Fruit fly (Drosophila melanogaster): ENCODE results near the gene ATP7.

The ATP7 gene

dm6 chrX:11882447-11882846, 27.6 kb downstream of the ATP7 start:
- TF ChIP-seq CG8478 (optimal IDR thresholded peaks at IDR 0.05): no peak
- no peak for TF ChIP-seq usp (GFP tag; optimal IDR thresholded peaks at IDR 0.05)
- TF ChIP-seq pan (optimal IDR thresholded peaks at IDR 0.05): no peak
- no peak for TF ChIP-seq EcR (GFP tag; optimal IDR thresholded peaks at IDR 0.05)
- TF ChIP-seq psq (optimal IDR thresholded peaks at IDR 0.05): no peak
- TF ChIP-seq Dll (optimal IDR thresholded peaks at IDR 0.05): no peak

dm6 chrX:11884134-11884533, 29.3 kb downstream of the ATP7 start:
- TF ChIP-seq psq (optimal IDR thresholded peaks at IDR 0.05) (no peak), Dll (optimal IDR thresholded peaks at IDR 0.05) (no peak), CG8478 (optimal IDR thresholded peaks at IDR 0.05) (no peak), pan (optimal IDR thresholded peaks at IDR 0.05) (no peak), EcR (GFP tag; optimal IDR thresholded peaks at IDR 0.05) (no peak), usp (GFP tag; optimal IDR thresholded peaks at IDR 0.05) (no peak)

- TF ChIP-seq usp (GFP tag; optimal IDR thresholded peaks at IDR 0.05): no peak
- no peak for TF ChIP-seq Dll (optimal IDR thresholded peaks at IDR 0.05)
- no peak for TF ChIP-seq psq (optimal IDR thresholded peaks at IDR 0.05)
- no peak for TF ChIP-seq pan (optimal IDR thresholded peaks at IDR 0.05)
- no peak for TF ChIP-seq CG8478 (optimal IDR thresholded peaks at IDR 0.05)
- no peak for TF ChIP-seq EcR (GFP tag; optimal IDR thresholded peaks at IDR 0.05)
These were observed 30.5 kb downstream of the ATP7 start for dm6 chrX:11885356-11885755.

dm6 chrX:11886976-11887375, 32.2 kb downstream of the ATP7 start, which contains the start of the genes CG10353 and SelG:
TSS of gene CG10353 (minus strand) at chrX:11887162.
TSS of gene SelG (plus strand) at chrX:11887284.
- TF ChIP-seq CG8478 (optimal IDR thresholded peaks at IDR 0.05): no peak
- no peak for TF ChIP-seq Dll (optimal IDR thresholded peaks at IDR 0.05)
- TF ChIP-seq EcR (GFP tag; optimal IDR thresholded peaks at IDR 0.05): no peak
- no peak for TF ChIP-seq usp (GFP tag; optimal IDR thresholded peaks at IDR 0.05)
- no peak for TF ChIP-seq pan (optimal IDR thresholded peaks at IDR 0.05)
- no peak for TF ChIP-seq psq (optimal IDR thresholded peaks at IDR 0.05)

dm6 chrX:11888142-11888541, 33.3 kb downstream of the ATP7 start, which contains the start of gene CG1840:
TSS of gene CG1840 (plus strand) at chrX:11888352.
- TF ChIP-seq pan (optimal IDR thresholded peaks at IDR 0.05) (no peak), CG8478 (optimal IDR thresholded peaks at IDR 0.05) (no peak), EcR (GFP tag; optimal IDR thresholded peaks at IDR 0.05) (no peak)

dm6 chrX:11891682-11892179, 36.9 kb downstream of the ATP7 start, which contains the start of gene sicily:
TSS of gene sicily (plus strand) at chrX:11891732.
- TF ChIP-seq usp (GFP tag; optimal IDR thresholded peaks at IDR 0.05) (no peak), Dll (optimal IDR thresholded peaks at IDR 0.05) (no peak), pan (optimal IDR thresholded peaks at IDR 0.05) (no peak), EcR (GFP tag; optimal IDR thresholded peaks at IDR 0.05) (no peak), CG8478 (optimal IDR thresholded peaks at IDR 0.05) (no peak), psq (optimal IDR thresholded peaks at IDR 0.05) (no peak)

- TF ChIP-seq CG8478 (optimal IDR thresholded peaks at IDR 0.05) (no peak), psq (optimal IDR thresholded peaks at IDR 0.05) (no peak), EcR (GFP tag; optimal IDR thresholded peaks at IDR 0.05) (no peak), Dll (optimal IDR thresholded peaks at IDR 0.05) (no peak), usp (GFP tag; optimal IDR thresholded peaks at IDR 0.05) (no peak), pan (optimal IDR thresholded peaks at IDR 0.05) (no peak)
These were observed 38.8 kb downstream of the ATP7 start, which contains the start of gene wisp for dm6 chrX:11893643-11894042. TSS of gene wisp (plus strand) at chrX:11893943.

dm6 chrX:11894198-11894597, 39.4 kb downstream of the ATP7 start:
- TF ChIP-seq EcR (GFP tag; optimal IDR thresholded peaks at IDR 0.05): no peak
- TF ChIP-seq pan (optimal IDR thresholded peaks at IDR 0.05): no peak
- no peak for TF ChIP-seq usp (GFP tag; optimal IDR thresholded peaks at IDR 0.05)
- no peak for TF ChIP-seq CG8478 (optimal IDR thresholded peaks at IDR 0.05)
- no peak for TF ChIP-seq Dll (optimal IDR thresholded peaks at IDR 0.05)
- no peak for TF ChIP-seq psq (optimal IDR thresholded peaks at IDR 0.05)

- no peak for TF ChIP-seq pan (optimal IDR thresholded peaks at IDR 0.05)
- TF ChIP-seq CG8478 (optimal IDR thresholded peaks at IDR 0.05): no peak
- TF ChIP-seq EcR (GFP tag; optimal IDR thresholded peaks at IDR 0.05): no peak
- TF ChIP-seq psq (optimal IDR thresholded peaks at IDR 0.05): no peak
- no peak for TF ChIP-seq Dll (optimal IDR thresholded peaks at IDR 0.05)
- TF ChIP-seq usp (GFP tag; optimal IDR thresholded peaks at IDR 0.05): no peak
These were observed 40.3 kb downstream of the ATP7 start for dm6 chrX:11895141-11895540.

dm6 chrX:11905144-11905543, 50.3 kb downstream of the ATP7 start, which contains the start of gene Upf1:
TSS of gene Upf1 (minus strand) at chrX:11905371.
- TF ChIP-seq psq (optimal IDR thresholded peaks at IDR 0.05): no peak
- no peak for TF ChIP-seq CG8478 (optimal IDR thresholded peaks at IDR 0.05)
- no peak for TF ChIP-seq pan (optimal IDR thresholded peaks at IDR 0.05)
- no peak for TF ChIP-seq usp (GFP tag; optimal IDR thresholded peaks at IDR 0.05)
- TF ChIP-seq Dll (optimal IDR thresholded peaks at IDR 0.05): no peak
- no peak for TF ChIP-seq EcR (GFP tag; optimal IDR thresholded peaks at IDR 0.05)

dm6 chrX:11906818-11907281, 52.0 kb downstream of the ATP7 start, which contains the start of gene CG43156:
TSS of gene CG43156 (minus strand) at chrX:11906868.
- TF ChIP-seq CG8478 (optimal IDR thresholded peaks at IDR 0.05) (no peak), usp (GFP tag; optimal IDR thresholded peaks at IDR 0.05) (no peak), pan (optimal IDR thresholded peaks at IDR 0.05) (no peak), psq (optimal IDR thresholded peaks at IDR 0.05) (no peak), Dll (optimal IDR thresholded peaks at IDR 0.05) (no peak)

- TF ChIP-seq usp (GFP tag; optimal IDR thresholded peaks at IDR 0.05): no peak
- TF ChIP-seq EcR (GFP tag; optimal IDR thresholded peaks at IDR 0.05): no peak
- TF ChIP-seq CG8478 (optimal IDR thresholded peaks at IDR 0.05): no peak
- TF ChIP-seq Dll (optimal IDR thresholded peaks at IDR 0.05): no peak
- no peak for TF ChIP-seq pan (optimal IDR thresholded peaks at IDR 0.05)
- no peak for TF ChIP-seq psq (optimal IDR thresholded peaks at IDR 0.05)
These were observed 58.8 kb downstream of the ATP7 start for dm6 chrX:11913581-11913980.
